Worm (Caenorhabditis elegans) whole organism, L4 larva: ENCODE results near the gene C53A3.4.

Experiments
- arid-1 ChIP-seq: fragments of 200-800 bp; sonication (Bioruptor generic); conservative IDR thresholded peaks from 2 replicates; pipeline ENCODE4 v1.3.6; 2022; ENCODE audit warnings: missing genetic modification reagents, missing genetic modification characterization, missing compliant biosample characterization
- ceh-82 ChIP-seq: sonication (generic microtip); optimal IDR thresholded peaks from 2 replicates; lab custom pipeline; 2017; ENCODE audit warnings: missing biosample characterization, missing genetic modification characterization
- dmd-9 ChIP-seq: fragments of 200-800 bp; sonication (Bioruptor generic); IDR thresholded peaks from 2 replicates; pipeline ENCODE4 v1.3.6; 2022; ENCODE audit warnings: missing genetic modification reagents, missing genetic modification characterization, missing compliant biosample characterization
- duxl-1 ChIP-seq: sonication (generic microtip); optimal IDR thresholded peaks from 2 replicates; lab custom pipeline; 2016; ENCODE audit warnings: mild to moderate bottlenecking, missing genetic modification characterization, moderate library complexity, missing compliant biosample characterization; ENCODE audit not compliant: poor library complexity
- fos-1 ChIP-seq: fragments of 150-350 bp; optimal IDR thresholded peaks from 2 replicates; lab custom pipeline; 2014; ENCODE audit warnings: missing biosample characterization, missing genetic modification characterization
- jun-1 ChIP-seq: fragments of 150-350 bp; optimal IDR thresholded peaks from 2 replicates; lab custom pipeline; 2014; ENCODE audit warnings: missing biosample characterization, missing genetic modification reagents, missing genetic modification characterization
- mdl-1 ChIP-seq, 2 experiments: fragments of 150-350 bp in 1 of 2; sonication (generic microtip) in 1 of 2; optimal IDR thresholded peaks; 2 replicates each; lab custom pipeline; 2014 to 2017; ENCODE audit warnings: missing biosample characterization in 2 of 2, missing genetic modification characterization in 2 of 2
- nhr-42 ChIP-seq: fragments of 200-800 bp; sonication (Bioruptor generic); IDR thresholded peaks from 2 replicates; pipeline ENCODE4 v1.3.6; 2022; ENCODE audit warnings: missing genetic modification characterization, missing compliant biosample characterization
- nhr-77 ChIP-seq: fragments of 150-350 bp; optimal IDR thresholded peaks from 2 replicates; lab custom pipeline; 2014; ENCODE audit warnings: missing biosample characterization, missing genetic modification characterization
- pha-4 ChIP-seq, 2 experiments: fragments of 150-350 bp in 1 of 2; fragments of 200-800 bp in 1 of 2; sonication (Bioruptor generic) in 1 of 2; IDR thresholded peaks in 1 of 2; optimal IDR thresholded peaks in 1 of 2; 2 replicates each; pipeline versions ENCODE4 v1.3.6 to Lab custom; 2014 to 2022; ENCODE audit warnings: missing genetic modification characterization in 2 of 2, missing genetic modification reagents in 2 of 2, missing biosample characterization in 1 of 2, missing compliant biosample characterization in 1 of 2
- snpc-4 ChIP-seq: fragments of 150-350 bp; optimal IDR thresholded peaks from 2 replicates; lab custom pipeline; 2014; ENCODE audit warnings: missing biosample characterization, missing genetic modification characterization
- ztf-11 ChIP-seq: fragments of 150-350 bp; optimal IDR thresholded peaks from 2 replicates; lab custom pipeline; 2014; ENCODE audit warnings: missing biosample characterization, missing genetic modification characterization

ce11 chrV:5785372-5785771, 26.7 kb upstream of the C53A3.4 start, which contains the start of gene F44E7.7:
- TF ChIP-seq dmd-9 (GFP tag; lab: Robert Waterston, UW), result no peak
- TF ChIP-seq ceh-82 (tag; lab: Kevin White, UChicago), result no peak
- no peak for TF ChIP-seq jun-1 (tag; lab: Kevin White, UChicago)
- TF ChIP-seq nhr-42 (GFP tag; lab: Robert Waterston, UW), result no peak
- no peak for TF ChIP-seq snpc-4 (tag; lab: Kevin White, UChicago)
- TF ChIP-seq nhr-77 (tag; lab: Kevin White, UChicago), result no peak
- no peak for TF ChIP-seq arid-1
- no peak for TF ChIP-seq duxl-1
- TF ChIP-seq fos-1 (tag; lab: Kevin White, UChicago), result no peak
- TF ChIP-seq ztf-11, result no peak
- no peak for TF ChIP-seq pha-4 (GFP tag; IDR thresholded peaks at IDR 0.05; lab: Robert Waterston, UW)
- TF ChIP-seq pha-4 (tag; optimal IDR thresholded peaks at IDR 0.05; lab: Kevin White, UChicago), result no peak
- no peak for TF ChIP-seq mdl-1 (tag; optimal IDR thresholded peaks at IDR 0.05; lab: Kevin White, UChicago)
